Fruit fly (Drosophila melanogaster): ENCODE measurements around the gene CG14034.

Gene CG14034

DNA sequence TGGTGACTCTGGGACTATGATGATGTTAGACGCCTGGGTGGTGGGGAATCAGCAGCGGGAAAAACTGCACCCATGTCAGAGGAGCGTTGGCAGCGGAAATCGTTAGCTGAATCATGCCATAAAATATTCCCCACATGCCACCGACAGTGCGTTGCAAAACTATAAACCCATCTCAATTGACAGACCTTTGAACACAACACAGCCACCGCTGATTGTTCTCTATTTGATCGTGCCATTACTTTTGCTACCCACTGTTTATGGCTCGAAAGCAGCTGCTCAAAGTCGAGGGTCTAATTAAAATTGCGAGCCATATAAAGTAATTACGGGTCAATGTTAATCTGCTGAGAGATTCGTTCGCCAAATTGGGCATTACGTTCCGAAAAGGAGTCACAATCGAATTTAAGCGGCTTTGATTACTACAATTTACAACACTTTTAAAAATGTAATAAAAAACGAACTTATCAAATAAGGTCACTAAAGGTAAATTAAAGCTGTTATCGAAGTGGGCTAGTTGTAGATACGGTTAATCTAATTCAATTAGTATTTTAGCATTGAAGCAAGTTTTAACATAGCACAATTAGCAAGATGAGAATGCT, 8.5 kb upstream of the CG14034 start:
- TF ChIP-seq h (optimal IDR thresholded peaks at IDR 0.05) (no peak), Sin3A (optimal IDR thresholded peaks at IDR 0.05) (no peak), Myc (optimal IDR thresholded peaks at IDR 0.05) (no peak), ttk (optimal IDR thresholded peaks at IDR 0.05) (no peak), psq (optimal IDR thresholded peaks at IDR 0.05) (no peak), insv (optimal IDR thresholded peaks at IDR 0.05) (no peak)

DNA sequence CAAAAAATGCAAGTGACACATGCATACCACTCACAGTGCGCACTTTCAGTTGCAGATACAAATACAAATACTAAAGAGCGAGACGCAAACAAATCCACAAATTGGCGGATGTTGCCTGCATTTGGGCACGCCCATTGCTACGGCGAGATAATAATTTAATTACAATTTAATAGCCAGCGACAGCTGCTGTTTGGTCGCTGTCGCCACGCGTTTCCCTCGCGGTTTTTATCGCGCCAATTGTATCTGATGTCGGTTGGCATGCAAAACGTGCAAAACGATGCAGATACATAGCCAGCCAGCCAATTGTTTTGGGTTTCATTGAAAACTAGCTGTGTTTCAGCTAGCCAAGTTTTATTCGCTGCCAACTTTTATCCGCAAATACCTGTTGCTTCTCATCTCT, 7.0 kb upstream of the CG14034 start:
- no peak for TF ChIP-seq psq (optimal IDR thresholded peaks at IDR 0.05)
- TF ChIP-seq h (optimal IDR thresholded peaks at IDR 0.05), result no peak

dm6 chr2L:5214981-5215380, 1.4 kb downstream of the CG14034 start, which contains the start of gene CG7742:
TSS of gene CG7742 (minus strand) at chr2L:5215081.
- TF ChIP-seq h (optimal IDR thresholded peaks at IDR 0.05) (no peak), Myc (optimal IDR thresholded peaks at IDR 0.05) (no peak), insv (optimal IDR thresholded peaks at IDR 0.05) (no peak), ttk (optimal IDR thresholded peaks at IDR 0.05) (no peak), psq (optimal IDR thresholded peaks at IDR 0.05) (no peak), Sin3A (optimal IDR thresholded peaks at IDR 0.05) (no peak)

dm6 chr2L:5210946-5211345, 5.4 kb downstream of the CG14034 start:
- TF ChIP-seq ttk (optimal IDR thresholded peaks at IDR 0.05) (no peak), Sin3A (optimal IDR thresholded peaks at IDR 0.05) (no peak), h (optimal IDR thresholded peaks at IDR 0.05) (no peak), psq (optimal IDR thresholded peaks at IDR 0.05) (no peak), Myc (optimal IDR thresholded peaks at IDR 0.05) (no peak), insv (optimal IDR thresholded peaks at IDR 0.05) (no peak)

- no peak for TF ChIP-seq Sin3A (optimal IDR thresholded peaks at IDR 0.05)
- TF ChIP-seq Myc (optimal IDR thresholded peaks at IDR 0.05), result no peak
- no peak for TF ChIP-seq psq (optimal IDR thresholded peaks at IDR 0.05)
- no peak for TF ChIP-seq ttk (optimal IDR thresholded peaks at IDR 0.05)
- TF ChIP-seq h (optimal IDR thresholded peaks at IDR 0.05), result no peak
- TF ChIP-seq insv (optimal IDR thresholded peaks at IDR 0.05), result no peak
These were observed 6.2 kb downstream of the CG14034 start, which contains the start of gene Cyp28d1 for dm6 chr2L:5210145-5210504. TSS of gene Cyp28d1 (plus strand) at chr2L:5210460.

dm6 chr2L:5209244-5210144, 6.8 kb downstream of the CG14034 start:
- TF ChIP-seq Myc (optimal IDR thresholded peaks at IDR 0.05) (no peak), insv (optimal IDR thresholded peaks at IDR 0.05) (no peak), Sin3A (optimal IDR thresholded peaks at IDR 0.05) (no peak), ttk (optimal IDR thresholded peaks at IDR 0.05) (no peak), psq (optimal IDR thresholded peaks at IDR 0.05) (no peak), h (optimal IDR thresholded peaks at IDR 0.05) (no peak)

DNA sequence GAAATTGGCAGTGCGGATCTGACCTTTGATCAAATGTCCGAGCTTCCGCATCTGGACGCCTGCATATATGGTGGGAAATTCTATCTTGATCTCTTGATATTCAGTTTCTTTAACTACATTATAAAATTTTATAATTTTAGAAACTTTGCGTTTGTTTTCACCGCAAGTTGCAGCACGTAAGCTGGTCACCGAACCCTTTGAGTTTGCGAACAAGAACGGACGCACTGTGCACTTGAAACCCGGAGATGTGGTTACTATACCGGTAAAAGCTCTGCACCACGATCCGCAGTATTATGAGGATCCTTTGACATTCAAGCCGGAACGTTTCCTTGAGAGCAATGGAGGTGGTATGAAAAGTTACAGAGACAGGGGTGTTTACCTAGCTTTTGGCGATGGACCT, 7.8 kb downstream of the CG14034 start:
- no peak for TF ChIP-seq ttk (optimal IDR thresholded peaks at IDR 0.05)
- no peak for TF ChIP-seq psq (optimal IDR thresholded peaks at IDR 0.05)
- TF ChIP-seq h (optimal IDR thresholded peaks at IDR 0.05), result no peak
- no peak for TF ChIP-seq Myc (optimal IDR thresholded peaks at IDR 0.05)

DNA sequence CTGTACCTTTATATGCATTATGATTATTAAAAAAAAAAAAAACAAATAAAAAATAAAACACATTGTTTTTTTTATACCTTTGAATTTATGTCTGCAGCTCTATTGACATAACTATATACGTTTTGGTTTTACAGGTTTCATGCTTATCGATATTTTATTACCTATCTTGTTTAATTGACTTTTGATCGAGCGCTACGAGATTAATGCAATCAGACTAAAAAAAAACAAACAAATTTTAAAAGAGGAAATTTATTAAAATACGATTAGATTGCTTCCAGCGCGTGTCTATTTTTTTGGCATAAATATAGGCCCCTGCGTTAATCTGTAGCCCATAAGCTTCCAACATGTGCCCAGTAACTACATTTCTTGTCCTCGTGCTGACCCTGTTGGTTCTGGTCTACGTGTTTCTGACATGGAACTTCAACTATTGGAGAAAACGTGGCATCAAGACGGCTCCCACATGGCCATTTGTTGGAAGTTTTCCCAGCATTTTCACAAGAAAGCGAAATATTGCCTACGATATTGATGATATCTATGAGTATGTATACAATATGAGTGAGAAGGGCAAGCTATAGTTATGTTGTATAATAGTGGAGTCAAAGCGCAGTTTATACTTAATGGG, 9.3 kb downstream of the CG14034 start, which contains the start of gene Cyp28d2:
TSS of gene Cyp28d2 (plus strand) at position 304 of the 622 bp plus-strand sequence.
- TF ChIP-seq Sin3A (optimal IDR thresholded peaks at IDR 0.05) (no peak), psq (optimal IDR thresholded peaks at IDR 0.05) (no peak), h (optimal IDR thresholded peaks at IDR 0.05) (no peak), insv (optimal IDR thresholded peaks at IDR 0.05) (no peak), ttk (optimal IDR thresholded peaks at IDR 0.05) (no peak), Myc (optimal IDR thresholded peaks at IDR 0.05) (no peak)

- TF ChIP-seq psq (optimal IDR thresholded peaks at IDR 0.05) (no peak), Myc (optimal IDR thresholded peaks at IDR 0.05) (no peak), h (optimal IDR thresholded peaks at IDR 0.05) (no peak), Sin3A (optimal IDR thresholded peaks at IDR 0.05) (no peak), insv (optimal IDR thresholded peaks at IDR 0.05) (no peak), ttk (optimal IDR thresholded peaks at IDR 0.05) (no peak)
These were observed 19.1 kb downstream of the CG14034 start for dm6 chr2L:5197200-5197599.

- TF ChIP-seq insv (optimal IDR thresholded peaks at IDR 0.05), result no peak
- no peak for TF ChIP-seq ttk (optimal IDR thresholded peaks at IDR 0.05)
- TF ChIP-seq Sin3A (optimal IDR thresholded peaks at IDR 0.05), result no peak
- TF ChIP-seq Myc (optimal IDR thresholded peaks at IDR 0.05), result no peak
- no peak for TF ChIP-seq psq (optimal IDR thresholded peaks at IDR 0.05)
- no peak for TF ChIP-seq h (optimal IDR thresholded peaks at IDR 0.05)
These were observed 19.7 kb downstream of the CG14034 start for dm6 chr2L:5196684-5197083.

- TF ChIP-seq h (optimal IDR thresholded peaks at IDR 0.05) (no peak), Sin3A (optimal IDR thresholded peaks at IDR 0.05) (no peak), Myc (optimal IDR thresholded peaks at IDR 0.05) (no peak), insv (optimal IDR thresholded peaks at IDR 0.05) (no peak), ttk (optimal IDR thresholded peaks at IDR 0.05) (no peak)
These were observed 20.7 kb downstream of the CG14034 start for dm6 chr2L:5195639-5196038.

- TF ChIP-seq psq (optimal IDR thresholded peaks at IDR 0.05), result no peak
- TF ChIP-seq Sin3A (optimal IDR thresholded peaks at IDR 0.05), result no peak
- no peak for TF ChIP-seq ttk (optimal IDR thresholded peaks at IDR 0.05)
- no peak for TF ChIP-seq h (optimal IDR thresholded peaks at IDR 0.05)
- no peak for TF ChIP-seq insv (optimal IDR thresholded peaks at IDR 0.05)
- no peak for TF ChIP-seq Myc (optimal IDR thresholded peaks at IDR 0.05)
These were observed 29.8 kb downstream of the CG14034 start for dm6 chr2L:5186543-5186942.

All from Kc167 (cell line).